Fruit fly (Drosophila melanogaster): ENCODE measurements around the gene CG9592.

Gene CG9592

DNA sequence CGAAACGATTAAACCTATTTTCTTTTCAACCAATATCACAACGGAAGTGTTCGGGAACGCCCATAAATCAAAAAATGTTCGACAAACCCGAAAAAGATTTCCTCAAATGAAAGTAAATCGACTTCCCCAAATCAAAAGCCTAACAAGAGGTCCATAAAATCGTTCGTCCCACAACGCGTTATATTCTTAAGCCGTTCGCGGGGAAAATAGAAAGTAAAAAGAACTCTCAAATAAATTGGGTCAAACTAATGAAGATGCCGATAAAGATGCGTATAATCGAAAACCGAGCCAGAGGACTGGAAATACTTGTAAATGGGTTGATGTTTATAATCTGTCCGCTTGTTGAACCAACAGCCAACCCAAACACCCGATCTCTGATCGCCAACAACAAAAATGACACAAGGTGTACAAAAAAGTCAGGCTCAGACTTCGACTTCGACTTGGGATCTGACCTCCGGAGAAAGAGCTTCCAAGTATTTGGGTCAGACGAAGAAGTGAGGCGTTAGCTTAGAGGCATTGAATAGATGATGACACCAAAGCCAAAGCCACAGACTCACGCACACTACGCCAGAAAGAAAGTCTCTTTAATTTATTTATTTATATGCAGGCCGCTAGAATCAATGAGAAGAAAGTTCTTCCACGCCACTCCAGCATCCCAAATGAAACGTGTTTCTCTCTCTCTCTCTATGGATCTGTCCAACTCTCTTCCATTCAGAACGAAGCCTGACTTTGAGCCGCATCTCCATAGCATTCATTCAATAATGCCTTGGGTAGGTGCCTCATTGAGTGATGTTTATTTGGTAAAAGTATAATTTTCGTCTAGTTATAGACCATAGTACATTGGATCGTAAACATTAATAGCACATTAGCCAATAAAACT lies 5.1 kb downstream of the CG9592 start:
- TF ChIP-seq CG1603 (tag; optimal IDR thresholded peaks at IDR 0.05) = no peak
- TF ChIP-seq PHDP (tag; optimal IDR thresholded peaks at IDR 0.05) = no peak
- no peak for TF ChIP-seq CG10543 (GFP tag; optimal IDR thresholded peaks at IDR 0.05)
- TF ChIP-seq Hr78 (GFP tag; optimal IDR thresholded peaks at IDR 0.05) = peak in 1 of 2 experiments; percentile 43
- TF ChIP-seq CG1024 (GFP tag; IDR thresholded peaks at IDR 0.05) = no peak
- no peak for TF ChIP-seq Atf3 (GFP tag; optimal IDR thresholded peaks at IDR 0.05)
- no peak for TF ChIP-seq CG17912 (GFP tag; optimal IDR thresholded peaks at IDR 0.05)
- TF ChIP-seq onecut (GFP tag; IDR thresholded peaks at IDR 0.05) = no peak
- no peak for TF ChIP-seq CG2678 (tag; optimal IDR thresholded peaks at IDR 0.05)
- TF ChIP-seq Mrtf (GFP tag; IDR thresholded peaks at IDR 0.05) = no peak
- no peak for TF ChIP-seq ind (GFP tag; optimal IDR thresholded peaks at IDR 0.05)
- no peak for TF ChIP-seq sens-2 (GFP tag; IDR thresholded peaks at IDR 0.05)
- TF ChIP-seq CG18619 (GFP tag; optimal IDR thresholded peaks at IDR 0.05) = no peak
- no peak for TF ChIP-seq CG15011 (GFP tag; optimal IDR thresholded peaks at IDR 0.05)
- no peak for TF ChIP-seq dysf (GFP tag; IDR thresholded peaks at IDR 0.05)
- TF ChIP-seq abd-A (tag; optimal IDR thresholded peaks at IDR 0.05) = peak; percentile 23
- TF ChIP-seq CG17359 (tag; optimal IDR thresholded peaks at IDR 0.05) = no peak
- TF ChIP-seq gt (GFP tag; IDR thresholded peaks at IDR 0.05) = no peak
- TF ChIP-seq peb (GFP tag; IDR thresholded peaks at IDR 0.05) = no peak
- no peak for TF ChIP-seq corto (GFP tag; optimal IDR thresholded peaks at IDR 0.05)
- no peak for TF ChIP-seq vnd (GFP tag; IDR thresholded peaks at IDR 0.05; ENCODE audit: partially characterized antibody)
- no peak for TF ChIP-seq gem (tag; optimal IDR thresholded peaks at IDR 0.05)
- no peak for TF ChIP-seq Kr (GFP tag; optimal IDR thresholded peaks at IDR 0.05)
- TF ChIP-seq Antp (GFP tag; optimal IDR thresholded peaks at IDR 0.05) = no peak
- no peak for TF ChIP-seq CG18476 (GFP tag; optimal IDR thresholded peaks at IDR 0.05)
- no peak for TF ChIP-seq CG9609 (GFP tag; optimal IDR thresholded peaks at IDR 0.05)
- no peak for TF ChIP-seq CG3847 (GFP tag; IDR thresholded peaks at IDR 0.05)
- TF ChIP-seq MTF-1 (GFP tag; optimal IDR thresholded peaks at IDR 0.05; ENCODE audit: borderline replicate concordance) = no peak
- no peak for TF ChIP-seq psq (GFP tag; optimal IDR thresholded peaks at IDR 0.05)
- TF ChIP-seq gce (GFP tag; IDR thresholded peaks at IDR 0.05) = no peak
- TF ChIP-seq CG14965 (GFP tag; optimal IDR thresholded peaks at IDR 0.05; ENCODE audit: borderline replicate concordance) = no peak
- TF ChIP-seq lmd (GFP tag; IDR thresholded peaks at IDR 0.05) = no peak
- no peak for TF ChIP-seq CG8290 (GFP tag; optimal IDR thresholded peaks at IDR 0.05)
- TF ChIP-seq CG8290 (tag; optimal IDR thresholded peaks at IDR 0.05) = no peak
- TF ChIP-seq CG6689 (GFP tag; IDR thresholded peaks at IDR 0.05) = no peak
- no peak for TF ChIP-seq sqz (GFP tag; optimal IDR thresholded peaks at IDR 0.05)
- TF ChIP-seq dmrt99B (tag; optimal IDR thresholded peaks at IDR 0.05) = no peak
- TF ChIP-seq CG6272 (GFP tag; IDR thresholded peaks at IDR 0.05) = no peak
- peak; percentile 10 for TF ChIP-seq CG33557 (GFP tag; optimal IDR thresholded peaks at IDR 0.05)
- no peak for TF ChIP-seq Ada2b (GFP tag; IDR thresholded peaks at IDR 0.05)
- TF ChIP-seq oc (tag; optimal IDR thresholded peaks at IDR 0.05) = peak; percentile 49
- TF ChIP-seq CG10267 (tag; optimal IDR thresholded peaks at IDR 0.05) = no peak
- no peak for TF ChIP-seq E2f1 (GFP tag; IDR thresholded peaks at IDR 0.05)
- no peak for TF ChIP-seq Mad (GFP tag; optimal IDR thresholded peaks at IDR 0.05)
- no peak for TF ChIP-seq HmgZ (tag; optimal IDR thresholded peaks at IDR 0.05)
- no peak for TF ChIP-seq sim (GFP tag; IDR thresholded peaks at IDR 0.05)
- TF ChIP-seq Poxn (GFP tag; IDR thresholded peaks at IDR 0.05) = no peak
- TF ChIP-seq vvl (GFP tag; IDR thresholded peaks at IDR 0.05) = 0 out of 2 replicates have a peak, but pooled peaks have one; percentile 21
- no peak for TF ChIP-seq btn (GFP tag; optimal IDR thresholded peaks at IDR 0.05)
- no peak for TF ChIP-seq Dad (GFP tag; optimal IDR thresholded peaks at IDR 0.05)

All from whole organism, embryonic.